Fruit fly (Drosophila melanogaster) whole organism, embryonic: ENCODE measurements around the gene CG6607.

ENCODE experiments used
- Atf6 ChIP-seq: fragments of 200-800 bp; sonication (Bioruptor generic); IDR thresholded peaks from 2 replicates; pipeline ENCODE4 v1.3.6; 2022; ENCODE audit warnings: missing biosample characterization, missing genetic modification characterization
- CG12236 ChIP-seq: fragments of 200-800 bp; sonication (Bioruptor generic); optimal IDR thresholded peaks from 2 replicates; lab custom pipeline; 2016; ENCODE audit warnings: missing biosample characterization, missing genetic modification characterization
- CG12942 ChIP-seq: fragments of 200-800 bp; sonication (Bioruptor generic); optimal IDR thresholded peaks from 3 replicates; lab custom pipeline; 2016; ENCODE audit warnings: missing biosample characterization, missing genetic modification characterization
- CG13287 ChIP-seq: fragments of 200-800 bp; sonication (Bioruptor generic); IDR thresholded peaks from 2 replicates; pipeline ENCODE4 v1.3.6; 2022; ENCODE audit warnings: missing biosample characterization, missing genetic modification characterization; ENCODE audit not compliant: partially characterized antibody
- CG13894 ChIP-seq: fragments of 200-800 bp; sonication (Bioruptor generic); optimal IDR thresholded peaks from 3 replicates; lab custom pipeline; 2018; ENCODE audit warnings: missing biosample characterization, mild to moderate bottlenecking, missing genetic modification characterization, moderate library complexity
- CG14441 ChIP-seq: fragments of 200-800 bp; sonication (Bioruptor generic); IDR thresholded peaks from 2 replicates; pipeline ENCODE4 v1.3.6; 2022; ENCODE audit warnings: missing biosample characterization, missing genetic modification characterization
- CG14965 ChIP-seq: fragments of 200-800 bp; sonication (Bioruptor generic); optimal IDR thresholded peaks from 2 replicates; lab custom pipeline; 2016; ENCODE audit warnings: missing biosample characterization, missing genetic modification characterization, borderline replicate concordance
- CG15479 ChIP-seq: fragments of 200-800 bp; sonication (Bioruptor generic); optimal IDR thresholded peaks from 3 replicates; lab custom pipeline; 2019; ENCODE audit warnings: missing biosample characterization, mild to moderate bottlenecking, missing genetic modification characterization, moderate library complexity
- CG1647 ChIP-seq: fragments of 200-800 bp; sonication (Bioruptor generic); optimal IDR thresholded peaks from 3 replicates; lab custom pipeline; 2016; ENCODE audit warnings: missing biosample characterization, missing genetic modification characterization
- CG16815 ChIP-seq: fragments of 200-800 bp; sonication (Bioruptor generic); optimal IDR thresholded peaks from 3 replicates; lab custom pipeline; 2017; ENCODE audit warnings: missing biosample characterization, mild to moderate bottlenecking, missing genetic modification characterization
- CG17328 ChIP-seq: fragments of 200-800 bp; sonication (Bioruptor generic); IDR thresholded peaks from 2 replicates; pipeline ENCODE4 v1.3.6; 2022; ENCODE audit warnings: missing biosample characterization, missing genetic modification characterization
- CG17359 ChIP-seq: fragments of 200-800 bp; sonication (Bioruptor generic); optimal IDR thresholded peaks from 3 replicates; lab custom pipeline; 2018; ENCODE audit warnings: missing biosample characterization, mild to moderate bottlenecking, missing genetic modification characterization, moderate library complexity
- CG17361 ChIP-seq: fragments of 200-800 bp; sonication (Bioruptor generic); IDR thresholded peaks from 3 replicates; pipeline ENCODE4 v1.3.6; 2022; ENCODE audit warnings: missing biosample characterization, missing genetic modification characterization
- CG18599 ChIP-seq: fragments of 200-800 bp; sonication (Bioruptor generic); optimal IDR thresholded peaks from 3 replicates; lab custom pipeline; 2017; ENCODE audit warnings: missing biosample characterization, missing genetic modification characterization, mild to moderate bottlenecking, moderate library complexity, missing genetic modification reagents
- CG31224 ChIP-seq: fragments of 200-800 bp; sonication (Bioruptor generic); IDR thresholded peaks from 2 replicates; pipeline ENCODE4 v1.3.6; 2022; ENCODE audit warnings: missing biosample characterization, missing genetic modification characterization
- CG34224 ChIP-seq: fragments of 200-800 bp; sonication (Bioruptor generic); IDR thresholded peaks from 3 replicates; pipeline ENCODE4 v1.3.6; 2022; ENCODE audit warnings: missing biosample characterization, missing genetic modification characterization; ENCODE audit not compliant: partially characterized antibody
- CG4282 ChIP-seq: fragments of 200-800 bp; sonication (Bioruptor generic); optimal IDR thresholded peaks from 2 replicates; lab custom pipeline; 2016; ENCODE audit warnings: missing biosample characterization, missing genetic modification characterization
- CG4424 ChIP-seq: fragments of 200-800 bp; sonication (Bioruptor generic); optimal IDR thresholded peaks from 3 replicates; lab custom pipeline; 2016; ENCODE audit warnings: missing biosample characterization, missing genetic modification characterization
- CG4617 ChIP-seq: fragments of 200-800 bp; sonication (Bioruptor generic); optimal IDR thresholded peaks from 3 replicates; lab custom pipeline; 2016; ENCODE audit warnings: missing biosample characterization, missing genetic modification characterization, borderline replicate concordance
- CG4730 ChIP-seq: fragments of 200-800 bp; sonication (Bioruptor generic); IDR thresholded peaks from 2 replicates; pipeline ENCODE4 v1.3.6; 2022; ENCODE audit warnings: missing biosample characterization, missing genetic modification characterization
- CG5245 ChIP-seq: fragments of 200-800 bp; sonication (Bioruptor generic); optimal IDR thresholded peaks from 3 replicates; lab custom pipeline; 2016; ENCODE audit warnings: missing biosample characterization, missing genetic modification characterization
- CG6175 ChIP-seq: fragments of 200-800 bp; sonication (Bioruptor generic); IDR thresholded peaks from 3 replicates; pipeline ENCODE4 v1.3.6; 2022; ENCODE audit warnings: missing biosample characterization, missing genetic modification characterization
- CG6765 ChIP-seq: fragments of 200-800 bp; sonication (Bioruptor generic); optimal IDR thresholded peaks from 3 replicates; lab custom pipeline; 2017; ENCODE audit warnings: missing biosample characterization, mild to moderate bottlenecking, missing genetic modification characterization
- CG8281 ChIP-seq: fragments of 200-800 bp; sonication (Bioruptor generic); optimal IDR thresholded peaks from 2 replicates; lab custom pipeline; 2018; ENCODE audit warnings: missing biosample characterization, mild to moderate bottlenecking, missing genetic modification characterization, moderate library complexity
- CG9727 ChIP-seq: fragments of 200-800 bp; sonication (Bioruptor generic); optimal IDR thresholded peaks from 3 replicates; lab custom pipeline; 2017; ENCODE audit warnings: missing biosample characterization, mild to moderate bottlenecking, missing genetic modification characterization
- CoRest ChIP-seq: fragments of 200-800 bp; sonication (Bioruptor generic); optimal IDR thresholded peaks from 3 replicates; lab custom pipeline; 2018; ENCODE audit warnings: missing biosample characterization, mild to moderate bottlenecking, missing genetic modification characterization, moderate library complexity
- H2.0 ChIP-seq: fragments of 200-800 bp; sonication (Bioruptor generic); IDR thresholded peaks from 2 replicates; pipeline ENCODE4 v1.3.6; 2022; ENCODE audit warnings: missing biosample characterization, missing genetic modification characterization
- HLH3B ChIP-seq: fragments of 200-800 bp; sonication (Bioruptor generic); IDR thresholded peaks from 2 replicates; pipeline ENCODE4 v1.3.6; 2022; ENCODE audit warnings: missing biosample characterization, missing genetic modification characterization
- HmgZ ChIP-seq: fragments of 200-800 bp; sonication (Bioruptor generic); optimal IDR thresholded peaks from 2 replicates; lab custom pipeline; 2018; ENCODE audit warnings: missing biosample characterization, mild to moderate bottlenecking, missing genetic modification characterization
- Hmr ChIP-seq: fragments of 200-800 bp; sonication (Bioruptor generic); optimal IDR thresholded peaks from 3 replicates; lab custom pipeline; 2017; ENCODE audit warnings: mild to moderate bottlenecking, missing biosample characterization, missing genetic modification reagents, missing genetic modification characterization
- Lhr ChIP-seq: fragments of 200-800 bp; sonication (Bioruptor generic); optimal IDR thresholded peaks from 3 replicates; lab custom pipeline; 2017; ENCODE audit warnings: mild to moderate bottlenecking, missing biosample characterization, missing genetic modification reagents, missing genetic modification characterization
- Max ChIP-seq: fragments of 200-800 bp; sonication (Bioruptor generic); optimal IDR thresholded peaks from 2 replicates; lab custom pipeline; 2016; ENCODE audit warnings: missing biosample characterization, mild to moderate bottlenecking, missing genetic modification characterization
- Six4 ChIP-seq: fragments of 200-800 bp; sonication (Bioruptor generic); optimal IDR thresholded peaks from 2 replicates; lab custom pipeline; 2016; ENCODE audit warnings: missing biosample characterization, missing genetic modification characterization
- Spps ChIP-seq: fragments of 200-800 bp; sonication (Bioruptor generic); optimal IDR thresholded peaks from 2 replicates; lab custom pipeline; 2018; ENCODE audit warnings: missing biosample characterization, mild to moderate bottlenecking, missing genetic modification characterization
- ara ChIP-seq: fragments of 200-800 bp; sonication (Bioruptor generic); IDR thresholded peaks from 2 replicates; pipeline ENCODE4 v1.3.6; 2022; ENCODE audit warnings: missing biosample characterization, missing genetic modification characterization
- bab2 ChIP-seq: fragments of 200-800 bp; sonication (Bioruptor generic); optimal IDR thresholded peaks from 2 replicates; lab custom pipeline; 2016; ENCODE audit warnings: missing biosample characterization, missing genetic modification characterization
- br ChIP-seq: fragments of >200 bp; optimal IDR thresholded peaks from 2 replicates; lab custom pipeline; 2017
- chm ChIP-seq: fragments of 200-800 bp; sonication (Bioruptor generic); IDR thresholded peaks from 2 replicates; pipeline ENCODE4 v1.3.6; 2022; ENCODE audit warnings: missing biosample characterization, missing genetic modification characterization
- corto ChIP-seq: fragments of 200-800 bp; sonication (Bioruptor generic); optimal IDR thresholded peaks from 2 replicates; lab custom pipeline; 2016; ENCODE audit warnings: missing biosample characterization, mild to moderate bottlenecking, missing genetic modification characterization, moderate library complexity
- dmrt11E ChIP-seq: fragments of 200-800 bp; sonication (Bioruptor generic); optimal IDR thresholded peaks from 3 replicates; lab custom pipeline; 2018; ENCODE audit warnings: missing biosample characterization, mild to moderate bottlenecking, missing genetic modification characterization, moderate library complexity
- fd64A ChIP-seq: fragments of 200-800 bp; sonication (Bioruptor generic); optimal IDR thresholded peaks from 3 replicates; lab custom pipeline; 2018; ENCODE audit warnings: missing biosample characterization, mild to moderate bottlenecking, missing genetic modification characterization
- inv ChIP-seq: fragments of 200-800 bp; sonication (Bioruptor generic); IDR thresholded peaks from 2 replicates; pipeline ENCODE4 v1.3.6; 2022; ENCODE audit warnings: missing biosample characterization, missing genetic modification characterization; ENCODE audit not compliant: partially characterized antibody
- ken ChIP-seq: fragments of 200-800 bp; sonication (Bioruptor generic); IDR thresholded peaks from 3 replicates; pipeline ENCODE4 v1.3.6; 2022; ENCODE audit warnings: missing biosample characterization, missing genetic modification characterization
- lbe ChIP-seq: fragments of 200-800 bp; sonication (Bioruptor generic); optimal IDR thresholded peaks from 2 replicates; lab custom pipeline; 2016; ENCODE audit warnings: missing biosample characterization, mild to moderate bottlenecking, missing genetic modification characterization
- lola ChIP-seq, 3 experiments: fragments of >200 bp in 2 of 3; fragments of 200-800 bp in 1 of 3; sonication (Bioruptor generic) in 1 of 3; optimal IDR thresholded peaks; 2 replicates each; lab custom pipeline; 2017 to 2019; ENCODE audit warnings: missing biosample characterization in 3 of 3, missing genetic modification characterization in 3 of 3, mild to moderate bottlenecking in 1 of 3, moderate library complexity in 1 of 3
- luna ChIP-seq: fragments of 200-800 bp; sonication (Bioruptor generic); optimal IDR thresholded peaks from 2 replicates; lab custom pipeline; 2016; ENCODE audit warnings: missing biosample characterization, missing genetic modification characterization
- odd ChIP-seq: fragments of 200-800 bp; sonication (Bioruptor generic); optimal IDR thresholded peaks from 2 replicates; lab custom pipeline; 2017; ENCODE audit warnings: missing biosample characterization, mild to moderate bottlenecking, missing genetic modification characterization
- run ChIP-seq: fragments of 200-800 bp; sonication (Bioruptor generic); optimal IDR thresholded peaks from 3 replicates; lab custom pipeline; 2018; ENCODE audit warnings: missing biosample characterization, mild to moderate bottlenecking, missing genetic modification characterization
- so ChIP-seq: fragments of 200-800 bp; sonication (Bioruptor generic); IDR thresholded peaks from 3 replicates; pipeline ENCODE4 v1.3.6; 2022; ENCODE audit warnings: missing biosample characterization, missing genetic modification characterization
- zen2 ChIP-seq: fragments of 200-800 bp; sonication (Bioruptor generic); IDR thresholded peaks from 3 replicates; pipeline ENCODE4 v1.3.6; 2022; ENCODE audit warnings: missing biosample characterization, missing genetic modification characterization; ENCODE audit not compliant: partially characterized antibody

The CG6607 gene

DNA sequence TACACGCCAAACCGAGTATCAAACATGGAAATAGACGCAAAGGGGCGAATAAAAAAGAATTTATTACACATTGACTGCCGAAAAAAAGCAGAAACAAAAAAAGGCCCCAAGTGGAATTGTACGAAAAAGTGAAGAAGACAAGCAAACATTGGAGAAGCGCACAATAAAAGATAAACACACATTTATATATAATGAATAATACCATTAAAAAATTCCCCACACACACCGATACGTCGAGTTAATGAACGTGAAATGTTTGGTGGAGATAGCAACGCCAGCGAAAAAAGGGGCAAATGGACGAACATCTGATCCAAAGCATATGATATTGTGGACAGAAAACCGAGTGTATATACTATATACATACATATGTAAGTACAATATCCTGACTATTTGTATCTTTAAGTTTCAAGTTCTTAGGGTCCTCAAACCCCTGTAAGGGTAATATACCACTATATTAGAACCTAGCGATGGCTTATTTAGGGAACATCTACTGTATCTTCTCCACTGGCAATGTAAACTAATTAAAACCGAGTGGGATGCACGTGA, 37.0 kb downstream of the CG6607 start (continued):
- TF ChIP-seq CG4617 (GFP tag; lab: Kevin White, UChicago): no peak
- TF ChIP-seq lbe (GFP tag; lab: Kevin White, UChicago): no peak
- TF ChIP-seq Lhr (GFP tag; lab: Kevin White, UChicago): no peak
- no peak for TF ChIP-seq inv
- TF ChIP-seq CG6765 (GFP tag; lab: Kevin White, UChicago): no peak
- no peak for TF ChIP-seq CG4424
- TF ChIP-seq CG15479: no peak
- TF ChIP-seq CG17361 (GFP tag; lab: Robert Waterston, UW): no peak
- peak; percentile 17; the same call in 1 of the 2 replicates for TF ChIP-seq CG17328 (GFP tag; lab: Robert Waterston, UW)
- no peak for TF ChIP-seq CG4282
- TF ChIP-seq run (tag; lab: Kevin White, UChicago): no peak
- TF ChIP-seq CG18599 (GFP tag; lab: Kevin White, UChicago): no peak
- TF ChIP-seq H2.0 (GFP tag; lab: Robert Waterston, UW): no peak
- TF ChIP-seq CG5245: no peak
- no peak for TF ChIP-seq fd64A (GFP tag; lab: Kevin White, UChicago)
- 0 out of 3 replicates have a peak, but pooled peaks have one; percentile 37 for TF ChIP-seq so (GFP tag; lab: Robert Waterston, UW)
- TF ChIP-seq ken: no peak
- no peak for TF ChIP-seq luna (GFP tag; lab: Kevin White, UChicago)
- TF ChIP-seq Spps: no peak
- TF ChIP-seq CG17359 (tag; lab: Kevin White, UChicago): no peak
- TF ChIP-seq Atf6 (GFP tag; lab: Robert Waterston, UW): peak; percentile 12; the same call in 1 of the 2 replicates
- no peak for TF ChIP-seq CG13287 (GFP tag; lab: Robert Waterston, UW)
- TF ChIP-seq corto (GFP tag; lab: Kevin White, UChicago): peak; percentile 14
- TF ChIP-seq CG31224: no peak
- TF ChIP-seq Six4 (GFP tag; lab: Kevin White, UChicago): no peak
- no peak for TF ChIP-seq CG8281 (tag; lab: Kevin White, UChicago)
- TF ChIP-seq CG13894 (tag; lab: Kevin White, UChicago): peak; percentile 19
- no peak for TF ChIP-seq ara (GFP tag; lab: Robert Waterston, UW)
- TF ChIP-seq CG9727 (GFP tag; lab: Kevin White, UChicago): no peak
- TF ChIP-seq CG12942: no peak
- TF ChIP-seq Hmr (GFP tag; lab: Kevin White, UChicago): peak; percentile 16
- TF ChIP-seq, all 482 proteins: peak for 20

DNA sequence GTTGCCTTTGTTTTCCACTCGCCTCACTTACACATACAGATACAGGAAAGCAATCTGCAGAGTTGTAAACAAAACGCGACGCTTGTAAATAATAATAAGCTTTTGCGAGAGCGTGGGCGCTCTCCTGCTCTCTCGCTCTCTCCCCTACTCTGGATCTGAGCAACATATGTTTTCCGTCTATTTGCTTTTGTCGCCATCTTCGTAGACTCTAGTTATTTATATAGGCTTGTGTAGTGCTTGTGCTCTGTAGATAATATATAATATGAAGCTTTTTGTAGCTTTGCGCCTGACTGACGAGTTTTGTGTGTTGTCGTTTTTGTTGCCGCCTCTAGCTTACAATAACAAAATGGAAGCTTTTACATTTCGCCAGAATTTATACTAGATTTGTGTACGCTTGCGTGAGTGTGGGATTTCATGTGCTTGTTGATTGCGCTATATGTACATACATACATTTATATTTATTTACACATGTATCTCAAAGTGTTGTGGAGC, 37.9 kb downstream of the CG6607 start:
- TF ChIP-seq CG14965 (peak; percentile 30), CG4730 (no peak; the same call in 1 of the 2 replicates), br (no peak), dmrt11E (tag; lab: Kevin White, UChicago) (peak; percentile 10), CG14441 (GFP tag; lab: Robert Waterston, UW) (no peak), bab2 (GFP tag; lab: Kevin White, UChicago) (peak; percentile 45), fd64A (GFP tag; lab: Kevin White, UChicago) (peak; percentile 61), HLH3B (peak; percentile 45; the same call in 1 of the 2 replicates), CG1647 (GFP tag; lab: Kevin White, UChicago) (peak; percentile 38), lola (GFP tag; optimal IDR thresholded peaks at IDR 0.05; lab: Kevin White, UChicago) (peak in 1 of 3 experiments; percentile 7), odd (GFP tag; lab: Kevin White, UChicago) (peak; percentile 71), chm (GFP tag; lab: Robert Waterston, UW) (peak; percentile 91), CG16815 (no peak), CG12236 (peak; percentile 42), CoRest (peak; percentile 10), CG6175 (no peak), CG15479 (no peak), Max (peak; percentile 15), HmgZ (tag; lab: Kevin White, UChicago) (peak; percentile 84), zen2 (no peak), CG34224 (GFP tag; lab: Robert Waterston, UW) (peak; percentile 49; the same call in 1 of the 3 replicates)
